Fruit fly (Drosophila melanogaster): ENCODE data around the gene CCKLR-17D3.
A peak's percentile ranks its signal among the peaks of the same experiment; 100 is the strongest.

CCKLR-17D3 gene

DNA sequence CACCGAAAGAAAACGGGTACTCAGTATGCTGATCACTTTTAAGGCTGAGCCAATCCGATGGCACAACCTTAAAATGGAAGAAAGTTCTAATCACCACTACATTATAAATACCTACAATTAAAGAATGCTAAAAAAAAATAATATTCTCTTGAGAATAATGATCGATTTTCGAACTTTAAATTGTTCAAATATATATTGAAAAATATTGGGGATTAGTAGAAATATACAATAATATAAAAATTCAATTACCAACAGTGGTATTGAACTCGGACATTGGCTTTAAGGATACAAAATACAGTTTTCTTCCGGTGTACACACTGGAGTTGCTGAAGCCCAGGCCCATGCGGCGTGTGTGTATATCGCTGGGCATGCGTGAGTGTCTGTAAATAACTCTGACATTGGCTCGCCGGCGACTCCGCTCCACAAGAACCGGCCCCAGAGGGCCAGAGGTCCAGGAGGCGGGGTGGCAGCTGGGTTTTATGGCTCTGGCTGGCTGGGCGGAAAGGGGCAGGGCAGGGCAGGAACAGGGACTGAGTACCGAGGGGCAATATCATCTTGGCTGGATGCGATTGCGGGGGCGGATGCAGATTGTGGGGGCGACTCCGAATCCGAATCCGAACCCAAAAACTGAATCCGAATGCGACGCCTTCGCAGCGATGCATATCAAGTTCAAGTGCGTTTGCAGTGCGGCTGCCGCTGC lies 2.2 kb upstream of the CCKLR-17D3 start:
- TF ChIP-seq D1 (tag; optimal IDR thresholded peaks at IDR 0.05) = peak; percentile 84
- peak; percentile 48; the same call in 1 of the 3 replicates for TF ChIP-seq CG4496 (GFP tag; IDR thresholded peaks at IDR 0.05)
- no peak; the same call in 1 of the 2 replicates for TF ChIP-seq CG32121 (GFP tag; IDR thresholded peaks at IDR 0.05)
- TF ChIP-seq CG14655 (GFP tag; optimal IDR thresholded peaks at IDR 0.05) = peak; percentile 94
- peak; percentile 92 for TF ChIP-seq CG15710 (tag; optimal IDR thresholded peaks at IDR 0.05)
- TF ChIP-seq CG10348 (GFP tag; IDR thresholded peaks at IDR 0.05) = no peak
- TF ChIP-seq EcR (GFP tag; optimal IDR thresholded peaks at IDR 0.05) = peak; percentile 67
- TF ChIP-seq rn (GFP tag; IDR thresholded peaks at IDR 0.05) = no peak
- TF ChIP-seq Ets98B (GFP tag; IDR thresholded peaks at IDR 0.05) = no peak; the same call in 1 of the 2 replicates
- TF ChIP-seq CG12605 (GFP tag; IDR thresholded peaks at IDR 0.05) = peak; percentile 11; the same call in 1 of the 2 replicates
- peak; percentile 72 for TF ChIP-seq Pif1B (GFP tag; optimal IDR thresholded peaks at IDR 0.05)
- TF ChIP-seq CG17806 (tag; optimal IDR thresholded peaks at IDR 0.05) = peak; percentile 83
- peak; percentile 91 for TF ChIP-seq CG9948 (tag; optimal IDR thresholded peaks at IDR 0.05)
- peak; percentile 86 for TF ChIP-seq Snoo (tag; optimal IDR thresholded peaks at IDR 0.05)
- TF ChIP-seq gl (tag; optimal IDR thresholded peaks at IDR 0.05) = peak; percentile 72
- TF ChIP-seq CG34367 (tag; optimal IDR thresholded peaks at IDR 0.05) = peak; percentile 87
- TF ChIP-seq fd96Ca (GFP tag; IDR thresholded peaks at IDR 0.05) = peak; percentile 56; the same call in 1 of the 3 replicates
- peak; percentile 93 for TF ChIP-seq CG8159 (tag; optimal IDR thresholded peaks at IDR 0.05)
- TF ChIP-seq CG8301 (tag; optimal IDR thresholded peaks at IDR 0.05) = peak; percentile 87
- peak; percentile 78 for TF ChIP-seq Pif1A (GFP tag; optimal IDR thresholded peaks at IDR 0.05)
- TF ChIP-seq CG13204 (GFP tag; optimal IDR thresholded peaks at IDR 0.05) = peak; percentile 89

DNA sequence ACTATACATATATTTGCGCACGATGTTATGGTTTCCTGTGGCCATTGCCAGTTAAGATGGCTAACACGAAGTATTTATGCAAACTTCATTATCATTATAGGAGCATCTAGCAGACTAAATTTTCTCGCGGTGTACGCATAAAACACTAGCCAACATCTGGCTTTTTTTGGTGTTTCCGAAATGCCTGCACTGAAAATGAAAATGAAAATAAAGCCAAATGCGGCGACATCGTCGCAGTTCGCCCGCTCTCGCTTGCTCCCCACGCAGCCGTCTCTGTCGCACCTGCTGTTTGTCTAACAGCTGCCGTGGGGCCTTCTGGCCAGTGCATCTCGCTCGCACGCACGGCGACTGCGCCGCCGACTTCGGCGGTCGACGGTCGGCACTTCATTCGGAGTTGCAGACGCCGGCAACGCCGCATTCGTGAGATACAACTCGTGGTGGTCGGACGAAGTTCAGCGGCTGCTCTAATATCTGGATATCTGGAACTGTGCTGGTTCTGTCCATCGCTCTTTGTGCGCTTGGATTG lies 1.1 kb upstream of the CCKLR-17D3 start, which contains the start of gene CG6891:
Gene CG6891 (plus strand): TSS at position 411 of the 526 bp plus-strand sequence.
- TF ChIP-seq fd96Ca (GFP tag; IDR thresholded peaks at IDR 0.05) (peak; percentile 67; the same call in 2 of the 3 replicates), CG8159 (tag; optimal IDR thresholded peaks at IDR 0.05) (peak; percentile 21), CG12605 (GFP tag; IDR thresholded peaks at IDR 0.05) (peak; percentile 41; the same call in 1 of the 2 replicates), CG32121 (GFP tag; IDR thresholded peaks at IDR 0.05) (peak; percentile 70), CG34367 (tag; optimal IDR thresholded peaks at IDR 0.05) (no peak), CG13204 (GFP tag; optimal IDR thresholded peaks at IDR 0.05) (peak; percentile 99), CG9948 (tag; optimal IDR thresholded peaks at IDR 0.05) (peak; percentile 18), gl (tag; optimal IDR thresholded peaks at IDR 0.05) (no peak), Pif1A (GFP tag; optimal IDR thresholded peaks at IDR 0.05) (peak; percentile 18), Ets98B (GFP tag; IDR thresholded peaks at IDR 0.05) (peak; percentile 63), CG15710 (tag; optimal IDR thresholded peaks at IDR 0.05) (peak; percentile 27), EcR (GFP tag; optimal IDR thresholded peaks at IDR 0.05) (peak; percentile 76), CG4496 (GFP tag; IDR thresholded peaks at IDR 0.05) (peak; percentile 78), Pif1B (GFP tag; optimal IDR thresholded peaks at IDR 0.05) (peak; percentile 40), rn (GFP tag; IDR thresholded peaks at IDR 0.05) (no peak), D1 (tag; optimal IDR thresholded peaks at IDR 0.05) (no peak), CG14655 (GFP tag; optimal IDR thresholded peaks at IDR 0.05) (peak; percentile 70), CG8301 (tag; optimal IDR thresholded peaks at IDR 0.05) (peak; percentile 47), Snoo (tag; optimal IDR thresholded peaks at IDR 0.05) (peak; percentile 73), CG17806 (tag; optimal IDR thresholded peaks at IDR 0.05) (peak; percentile 34)

DNA sequence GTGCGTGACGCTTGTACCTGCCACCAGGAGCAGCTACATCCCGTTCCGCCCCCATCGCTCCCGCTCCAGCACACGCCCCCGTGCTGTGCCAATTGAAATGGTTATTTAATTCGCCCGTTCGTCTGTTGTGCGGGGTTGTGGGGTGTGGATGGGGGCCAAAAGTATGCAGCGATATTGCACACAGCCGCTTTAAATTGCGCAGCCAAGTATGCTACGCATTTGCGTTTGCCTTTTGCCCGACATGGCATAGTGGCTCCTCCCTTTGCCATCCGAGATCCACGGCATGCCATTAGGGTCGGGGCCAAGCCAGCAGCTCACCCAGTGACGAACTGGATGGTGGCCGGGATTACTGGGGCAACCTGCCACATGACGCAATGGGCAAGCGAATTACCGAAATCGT lies 1.8 kb downstream of the CCKLR-17D3 start:
- no peak for TF ChIP-seq Pif1B (GFP tag; optimal IDR thresholded peaks at IDR 0.05)
- TF ChIP-seq CG8301 (tag; optimal IDR thresholded peaks at IDR 0.05) = no peak
- TF ChIP-seq Snoo (tag; optimal IDR thresholded peaks at IDR 0.05) = no peak
- TF ChIP-seq CG14655 (GFP tag; optimal IDR thresholded peaks at IDR 0.05) = no peak
- peak; percentile 61; the same call in 2 of the 3 replicates for TF ChIP-seq CG4496 (GFP tag; IDR thresholded peaks at IDR 0.05)
- no peak for TF ChIP-seq CG34367 (tag; optimal IDR thresholded peaks at IDR 0.05)
- no peak for TF ChIP-seq CG13204 (GFP tag; optimal IDR thresholded peaks at IDR 0.05)

DNA sequence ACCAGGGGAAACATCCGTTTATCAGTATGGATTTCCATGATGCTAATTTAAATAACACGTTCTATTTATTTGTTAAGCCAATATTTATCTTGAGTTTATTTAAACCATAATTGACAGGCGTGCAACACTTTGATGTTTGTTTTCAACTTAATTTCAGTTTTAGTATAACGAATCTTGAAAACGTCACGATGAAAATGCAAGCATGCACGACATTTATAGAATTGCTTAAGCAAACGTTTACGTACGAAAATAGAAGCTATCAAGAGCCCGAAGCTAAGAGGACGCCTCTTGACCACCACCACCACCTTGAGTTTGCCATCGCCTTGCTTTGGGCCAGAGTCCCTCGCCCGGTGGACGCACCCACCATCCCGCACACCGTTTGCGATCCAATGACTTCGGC lies 2.5 kb downstream of the CCKLR-17D3 start:
- TF ChIP-seq CG8159 (tag; optimal IDR thresholded peaks at IDR 0.05) (no peak), Pif1B (GFP tag; optimal IDR thresholded peaks at IDR 0.05) (no peak), CG8301 (tag; optimal IDR thresholded peaks at IDR 0.05) (no peak), rn (GFP tag; IDR thresholded peaks at IDR 0.05) (no peak), CG13204 (GFP tag; optimal IDR thresholded peaks at IDR 0.05) (no peak), gl (tag; optimal IDR thresholded peaks at IDR 0.05) (no peak), CG34367 (tag; optimal IDR thresholded peaks at IDR 0.05) (no peak), CG14655 (GFP tag; optimal IDR thresholded peaks at IDR 0.05) (no peak), CG15710 (tag; optimal IDR thresholded peaks at IDR 0.05) (no peak), D1 (tag; optimal IDR thresholded peaks at IDR 0.05) (no peak), CG4496 (GFP tag; IDR thresholded peaks at IDR 0.05) (no peak), CG10348 (GFP tag; IDR thresholded peaks at IDR 0.05) (no peak), CG32121 (GFP tag; IDR thresholded peaks at IDR 0.05) (no peak)

DNA sequence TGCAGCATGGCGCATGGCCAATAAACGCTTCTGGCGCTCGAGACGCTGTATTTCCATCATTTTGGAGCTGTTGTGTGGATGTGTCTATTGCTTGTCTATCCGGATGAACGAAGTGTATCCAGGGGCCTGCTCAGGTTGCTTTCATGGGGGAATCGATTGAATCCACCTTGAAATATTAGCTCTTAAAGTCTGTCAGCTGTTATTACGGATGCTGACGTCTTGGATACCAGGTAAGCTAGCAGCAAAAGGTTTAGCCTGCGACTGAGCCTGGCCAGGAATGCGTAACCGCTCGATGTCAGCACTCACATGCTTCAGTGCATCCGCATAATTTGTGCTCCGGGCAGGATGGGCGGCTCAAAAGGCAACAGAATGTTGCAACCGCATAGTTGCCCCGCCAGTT lies 25.6 kb downstream of the CCKLR-17D3 start, which contains the start of gene CG12609:
Gene CG12609 (minus strand): TSS at position 101 of the 400 bp plus-strand sequence.
- TF ChIP-seq CG32121 (GFP tag; IDR thresholded peaks at IDR 0.05) (no peak), Ets98B (GFP tag; IDR thresholded peaks at IDR 0.05) (no peak), CG15710 (tag; optimal IDR thresholded peaks at IDR 0.05) (no peak), CG8159 (tag; optimal IDR thresholded peaks at IDR 0.05) (no peak), CG17806 (tag; optimal IDR thresholded peaks at IDR 0.05) (no peak), fd96Ca (GFP tag; IDR thresholded peaks at IDR 0.05) (no peak)
